Fruit fly (Drosophila melanogaster): Measurements from ENCODE around the gene CG2964.

CG2964 gene

DNA sequence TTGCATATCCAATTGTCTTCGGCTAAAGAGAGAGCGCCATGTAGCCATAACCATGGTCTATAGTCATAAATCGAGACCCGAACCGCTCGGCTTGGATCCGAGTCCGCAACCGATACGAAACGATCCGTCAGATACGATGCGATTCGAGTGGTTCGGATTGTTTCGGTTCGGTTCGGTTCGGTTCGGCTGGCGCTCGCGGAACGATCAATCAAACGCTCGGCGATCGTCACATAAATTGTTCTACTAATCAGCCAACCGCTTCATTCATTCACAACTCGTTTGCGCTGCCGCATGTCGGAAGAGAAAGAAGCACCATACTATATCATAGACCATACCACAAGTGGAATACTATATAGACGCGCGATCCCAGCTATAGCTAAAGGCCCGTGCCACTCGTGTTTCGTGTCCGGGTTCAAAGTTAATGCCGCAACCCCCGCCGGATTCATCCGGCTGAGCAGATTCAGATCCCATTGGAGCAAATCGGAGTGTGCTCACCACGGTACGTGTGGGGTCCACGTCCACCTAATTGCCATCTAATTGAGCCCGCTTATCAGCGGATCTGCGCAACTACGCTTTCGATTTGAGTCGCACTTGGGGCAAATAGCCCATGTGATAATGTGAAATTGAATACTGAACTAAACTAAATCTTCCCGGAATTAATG, 4.1 kb upstream of the CG2964 start:
- TF ChIP-seq CTCF (optimal IDR thresholded peaks at IDR 0.05) (no peak), CG8478 (optimal IDR thresholded peaks at IDR 0.05) (no peak)

DNA sequence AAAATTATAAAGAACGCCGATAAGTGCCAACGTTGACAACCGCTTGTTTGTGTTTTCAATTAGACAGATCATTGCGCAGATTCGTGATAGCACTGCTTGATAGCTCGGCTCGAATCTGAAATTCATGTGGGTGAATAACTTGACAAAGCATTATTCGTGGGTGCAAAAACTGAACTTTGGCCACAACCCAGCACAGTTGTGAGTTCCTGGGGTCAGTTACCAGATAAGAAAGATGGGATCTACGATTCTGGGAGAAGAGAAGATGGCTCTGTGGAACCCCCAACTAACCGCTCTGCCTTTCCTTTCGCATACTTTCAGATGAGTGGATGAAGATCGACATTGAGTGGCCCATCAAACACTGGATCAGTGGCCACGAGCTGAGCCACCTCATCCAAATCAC, 1.4 kb upstream of the CG2964 start:
- TF ChIP-seq CTCF (optimal IDR thresholded peaks at IDR 0.05) = no peak
- TF ChIP-seq CG8478 (optimal IDR thresholded peaks at IDR 0.05) = no peak

DNA sequence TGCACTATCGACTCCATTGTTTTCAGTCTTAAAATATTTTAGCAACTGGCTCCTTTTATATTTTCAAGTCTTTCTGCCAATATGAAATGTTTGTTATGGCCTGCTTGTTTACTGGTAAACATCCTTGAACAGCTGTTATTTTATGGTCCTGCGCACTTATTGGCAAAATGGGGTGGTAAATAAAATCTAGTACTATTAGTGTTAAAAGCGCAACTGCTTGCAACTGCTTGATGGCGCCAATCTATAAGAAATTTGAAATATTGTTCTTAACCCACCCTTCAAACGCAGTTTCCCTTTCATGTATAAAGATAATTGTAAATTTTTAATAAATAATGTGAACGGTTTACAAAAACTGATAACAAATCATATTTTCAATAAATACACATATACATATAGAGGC, 3.4 kb downstream of the CG2964 start, which contains the start of gene G6P:
G6P (minus strand) TSS at position 88 of the 400 bp plus-strand sequence.
- no peak for TF ChIP-seq CG8478 (optimal IDR thresholded peaks at IDR 0.05)
- no peak for TF ChIP-seq CTCF (optimal IDR thresholded peaks at IDR 0.05)

DNA sequence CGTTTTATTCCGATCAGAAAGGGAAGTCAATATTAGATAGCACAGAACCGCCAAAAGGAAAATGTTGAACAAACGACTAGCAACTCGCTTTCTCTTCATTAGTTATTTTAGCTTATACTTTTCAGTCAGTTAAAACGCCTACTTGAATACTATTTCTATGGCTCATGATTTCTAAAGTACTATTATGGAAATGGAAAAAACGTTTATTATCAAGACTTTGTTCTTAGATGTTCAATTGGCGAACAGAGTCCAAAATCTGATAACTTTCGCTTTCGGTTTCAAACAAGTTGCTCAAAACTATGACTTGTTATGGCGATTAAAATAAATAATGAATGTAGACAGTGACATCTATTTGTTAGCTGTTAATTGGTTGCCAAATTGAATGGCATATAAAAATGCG, 13.2 kb downstream of the CG2964 start, which contains the start of gene CG3123:
CG3123 (minus strand) TSS at position 101 of the 400 bp plus-strand sequence.
- no peak for TF ChIP-seq CTCF (optimal IDR thresholded peaks at IDR 0.05)
- no peak for TF ChIP-seq CG8478 (optimal IDR thresholded peaks at IDR 0.05)

DNA sequence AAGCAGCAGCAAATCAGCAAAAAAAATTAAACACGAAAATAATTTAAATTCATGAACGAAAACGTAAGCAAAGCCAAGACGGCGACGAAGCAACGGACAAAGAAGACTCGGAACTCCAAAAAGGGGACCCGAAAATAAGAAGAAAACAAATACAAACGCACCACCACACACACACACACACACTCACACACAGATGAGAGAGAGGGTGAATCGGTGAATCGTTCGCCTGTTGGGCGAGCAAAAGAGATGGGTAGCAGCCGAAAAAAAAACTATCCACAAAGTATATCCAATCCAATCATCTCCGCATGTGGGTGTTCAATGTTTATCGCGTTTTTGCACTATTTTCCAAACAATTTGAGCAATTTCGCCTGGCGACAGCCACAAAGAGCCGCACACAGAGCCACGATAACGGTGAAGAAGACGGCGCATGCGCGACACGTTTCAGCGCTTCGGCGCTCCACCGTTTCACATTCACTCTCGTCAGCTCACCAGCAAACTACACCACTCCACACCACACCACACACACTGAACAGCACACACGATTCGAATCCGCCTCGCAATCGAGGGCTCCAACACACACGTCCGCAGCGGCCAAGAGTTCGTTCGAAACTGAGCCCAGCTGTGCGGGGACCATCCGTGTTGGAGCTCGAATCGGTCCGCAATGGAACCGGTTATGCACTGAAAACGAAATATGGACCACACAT, 17.6 kb downstream of the CG2964 start, which contains the start of gene Duox:
Duox (minus strand) TSS at position 612 of the 704 bp plus-strand sequence.
- TF ChIP-seq CG8478 (optimal IDR thresholded peaks at IDR 0.05) (no peak), CTCF (optimal IDR thresholded peaks at IDR 0.05) (no peak)

DNA sequence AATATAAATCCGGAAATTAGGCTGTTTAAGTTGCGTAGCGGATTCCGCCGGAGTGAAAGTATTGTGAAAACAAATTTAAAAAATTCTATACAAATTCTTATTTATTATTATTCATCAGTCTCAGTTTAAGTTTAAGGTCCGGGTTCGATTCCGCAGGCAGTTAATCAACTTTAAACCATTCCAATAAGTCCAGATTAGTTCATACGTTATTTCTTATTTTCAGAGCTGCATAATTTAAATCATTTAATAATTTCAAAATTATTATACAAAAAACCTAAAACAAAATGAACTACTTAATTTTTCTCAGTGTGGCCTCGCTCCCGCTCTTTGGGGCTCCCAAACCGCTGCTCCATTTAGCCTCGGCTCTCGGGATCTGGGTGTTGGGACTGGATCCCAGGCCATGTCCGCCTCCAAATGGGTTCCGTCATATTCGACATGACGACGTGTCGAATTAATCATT, 18.1 kb downstream of the CG2964 start:
- TF ChIP-seq CG8478 (optimal IDR thresholded peaks at IDR 0.05) (no peak), CTCF (optimal IDR thresholded peaks at IDR 0.05) (no peak)

DNA sequence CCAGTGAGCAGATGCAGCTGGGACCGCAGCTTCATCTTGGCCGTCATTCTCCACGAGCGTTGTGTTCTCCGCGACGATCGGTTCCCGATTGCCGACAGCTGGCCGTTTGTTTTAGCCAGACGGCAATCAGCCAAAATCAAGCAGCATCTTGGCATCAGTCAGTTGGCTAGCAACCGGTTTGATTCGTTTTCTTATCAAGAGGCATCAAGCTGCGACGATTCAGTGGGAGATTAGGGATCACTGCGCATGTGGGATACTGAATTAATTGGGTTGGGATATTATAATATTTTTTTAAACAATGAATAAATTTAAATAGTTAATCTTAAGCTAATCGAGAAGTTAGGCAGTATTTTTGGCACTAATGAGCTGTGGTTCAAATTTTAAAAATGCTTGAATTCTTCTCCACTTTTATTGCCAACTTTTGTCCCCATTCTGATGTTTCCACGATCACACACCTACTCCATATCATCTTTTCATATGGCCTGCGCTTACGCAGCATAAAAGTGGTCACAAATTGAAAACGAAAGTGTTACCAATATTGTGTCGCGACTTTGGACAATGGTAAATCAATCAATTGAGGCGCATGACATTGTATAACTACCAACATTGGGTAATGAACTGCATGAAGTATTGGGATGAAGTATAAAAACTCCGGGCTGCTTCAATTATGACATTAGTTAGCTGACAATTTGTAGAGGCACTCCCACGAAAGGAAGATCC, 25.7 kb downstream of the CG2964 start, which contains the start of the genes CG3119 and Cpr23B:
CG3119 (minus strand) TSS at position 92 of the 720 bp plus-strand sequence.
Cpr23B (plus strand) TSS at position 670 of the 720 bp plus-strand sequence.
- TF ChIP-seq CG8478 (optimal IDR thresholded peaks at IDR 0.05) = no peak
- no peak for TF ChIP-seq CTCF (optimal IDR thresholded peaks at IDR 0.05)

DNA sequence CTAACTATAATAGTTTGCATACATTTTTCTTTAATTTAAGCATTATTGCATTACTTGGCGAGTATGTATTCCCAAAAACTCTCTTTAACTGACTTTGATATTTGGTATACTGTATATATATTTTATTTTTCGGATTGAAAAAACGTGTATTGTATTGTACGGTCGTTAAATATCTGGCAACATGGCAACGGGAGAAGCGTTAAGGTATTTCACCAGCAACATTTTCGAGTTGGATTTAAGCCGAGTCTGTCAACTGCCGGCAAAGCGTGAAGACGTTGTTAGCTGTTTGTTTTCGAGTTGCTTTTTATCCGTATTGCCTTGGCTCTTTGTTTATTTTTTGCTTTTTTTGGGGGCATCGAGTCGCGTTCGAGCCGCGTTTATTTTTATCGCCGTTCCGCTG, 27.6 kb downstream of the CG2964 start, which contains the start of gene CG2975:
CG2975 (plus strand) TSS at position 275 of the 400 bp plus-strand sequence.
- TF ChIP-seq CTCF (optimal IDR thresholded peaks at IDR 0.05) (no peak), CG8478 (optimal IDR thresholded peaks at IDR 0.05) (no peak)

DNA sequence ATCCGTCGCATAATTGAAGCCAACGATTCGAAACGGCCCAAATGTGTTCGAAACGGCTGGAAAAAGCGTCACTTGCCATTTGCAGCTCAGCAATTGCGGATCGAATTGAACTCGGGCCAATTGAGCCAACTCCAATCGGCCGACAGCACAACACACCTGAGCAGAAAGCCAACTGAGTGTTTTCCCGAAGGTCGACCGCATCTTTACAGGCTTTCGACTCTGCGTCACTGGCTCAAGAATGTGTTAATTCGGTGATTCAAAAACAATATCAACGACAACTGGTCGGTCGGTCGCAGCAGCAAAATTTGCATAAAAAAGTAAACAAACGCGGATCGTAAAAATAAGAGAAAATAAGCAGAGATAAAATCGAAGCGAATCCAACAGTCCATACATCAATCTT, 28.1 kb downstream of the CG2964 start:
- TF ChIP-seq CG8478 (optimal IDR thresholded peaks at IDR 0.05) = no peak
- no peak for TF ChIP-seq CTCF (optimal IDR thresholded peaks at IDR 0.05)

DNA sequence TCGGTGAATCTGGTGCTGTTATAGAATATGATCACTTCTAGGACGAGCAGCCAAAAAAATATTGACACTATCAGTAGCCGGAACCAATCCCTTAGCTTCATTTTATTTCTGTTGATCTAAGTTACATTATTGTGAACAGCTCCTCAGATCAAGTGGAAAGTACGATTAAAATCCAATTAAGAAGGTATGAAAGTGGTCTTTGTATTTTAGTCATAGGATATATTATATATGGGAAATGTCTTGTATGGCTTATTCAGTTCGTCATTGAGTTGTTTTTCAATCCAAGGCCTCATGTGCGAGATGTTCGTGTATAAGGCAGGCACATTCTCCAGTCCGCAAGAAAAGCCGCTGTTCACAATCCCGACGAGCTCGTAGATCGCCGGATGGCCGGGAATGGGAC, 32.2 kb downstream of the CG2964 start, which contains the start of gene CG18558:
CG18558 (minus strand) TSS at position 101 of the 400 bp plus-strand sequence.
- no peak for TF ChIP-seq CTCF (optimal IDR thresholded peaks at IDR 0.05)
- TF ChIP-seq CG8478 (optimal IDR thresholded peaks at IDR 0.05) = no peak

DNA sequence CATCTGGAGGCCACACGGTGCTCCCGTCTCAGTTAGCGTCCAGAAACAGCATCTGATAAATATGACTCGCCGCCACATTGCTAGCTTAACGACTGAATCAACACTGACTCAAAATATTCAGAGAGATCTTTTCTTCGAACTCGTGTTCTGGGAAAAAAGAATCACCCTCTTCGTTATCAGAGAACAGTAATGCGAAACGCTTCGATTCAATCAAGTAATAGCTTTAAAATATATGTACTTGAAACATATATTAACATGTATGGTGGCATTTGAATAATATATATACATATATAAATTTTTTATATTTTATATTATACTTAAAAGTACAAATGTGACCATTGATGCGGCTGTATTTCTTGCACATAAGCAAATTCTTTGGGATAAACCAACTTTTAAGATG, 33.4 kb downstream of the CG2964 start, which contains the start of gene CG18557:
CG18557 (minus strand) TSS at position 101 of the 400 bp plus-strand sequence.
- TF ChIP-seq CTCF (optimal IDR thresholded peaks at IDR 0.05) (no peak), CG8478 (optimal IDR thresholded peaks at IDR 0.05) (no peak)

DNA sequence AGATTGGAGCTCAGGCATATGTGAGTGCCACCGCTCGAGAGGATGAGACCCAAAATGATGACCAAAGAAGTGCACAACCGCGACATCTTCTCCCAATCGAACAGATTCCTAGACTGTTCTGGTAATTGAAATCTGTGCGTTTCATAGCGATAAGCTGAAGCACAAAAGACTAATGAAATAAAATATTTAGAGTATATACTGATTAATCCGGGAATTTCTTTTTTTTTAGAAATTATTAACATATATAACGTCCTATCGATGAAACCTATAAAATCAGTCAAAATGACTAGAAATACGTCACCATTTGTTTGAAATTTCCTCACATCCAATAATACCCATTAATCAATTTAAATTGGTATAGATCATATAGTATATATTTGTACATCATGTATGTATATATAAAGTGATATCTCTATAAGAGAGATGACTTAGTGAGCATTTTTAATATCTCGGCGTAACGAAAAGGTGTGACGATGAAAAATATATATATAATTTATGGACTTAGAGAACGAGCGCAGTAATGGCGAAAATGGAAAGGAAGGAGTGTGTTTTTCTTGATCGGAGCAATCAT, 35.0 kb downstream of the CG2964 start, which contains the start of the genes CG3117 and CG2983:
CG3117 (minus strand) TSS at position 101 of the 571 bp plus-strand sequence.
CG2983 (plus strand) TSS at position 521 of the 571 bp plus-strand sequence.
- TF ChIP-seq CTCF (optimal IDR thresholded peaks at IDR 0.05) (no peak), CG8478 (optimal IDR thresholded peaks at IDR 0.05) (no peak)

DNA sequence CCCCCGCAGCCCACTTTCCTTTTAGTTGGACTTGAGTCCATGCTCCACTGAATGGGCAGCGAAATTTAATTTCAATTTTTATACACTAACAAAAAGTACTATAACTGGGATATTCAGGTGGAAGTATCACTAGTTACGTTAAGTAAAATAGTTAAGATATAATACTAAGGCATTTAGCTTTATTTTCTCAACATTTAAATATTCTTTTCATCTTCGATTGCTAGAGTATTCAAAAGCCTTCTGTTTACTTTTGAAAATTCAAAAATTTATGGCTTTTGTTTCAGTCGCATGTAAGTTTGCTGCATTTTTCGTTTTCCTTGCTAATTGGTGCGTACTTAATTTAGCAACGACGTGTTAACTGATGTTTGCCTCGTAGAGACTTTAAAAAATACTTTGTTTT, 39.4 kb downstream of the CG2964 start:
- TF ChIP-seq CTCF (optimal IDR thresholded peaks at IDR 0.05) = no peak
- no peak for TF ChIP-seq CG8478 (optimal IDR thresholded peaks at IDR 0.05)

DNA sequence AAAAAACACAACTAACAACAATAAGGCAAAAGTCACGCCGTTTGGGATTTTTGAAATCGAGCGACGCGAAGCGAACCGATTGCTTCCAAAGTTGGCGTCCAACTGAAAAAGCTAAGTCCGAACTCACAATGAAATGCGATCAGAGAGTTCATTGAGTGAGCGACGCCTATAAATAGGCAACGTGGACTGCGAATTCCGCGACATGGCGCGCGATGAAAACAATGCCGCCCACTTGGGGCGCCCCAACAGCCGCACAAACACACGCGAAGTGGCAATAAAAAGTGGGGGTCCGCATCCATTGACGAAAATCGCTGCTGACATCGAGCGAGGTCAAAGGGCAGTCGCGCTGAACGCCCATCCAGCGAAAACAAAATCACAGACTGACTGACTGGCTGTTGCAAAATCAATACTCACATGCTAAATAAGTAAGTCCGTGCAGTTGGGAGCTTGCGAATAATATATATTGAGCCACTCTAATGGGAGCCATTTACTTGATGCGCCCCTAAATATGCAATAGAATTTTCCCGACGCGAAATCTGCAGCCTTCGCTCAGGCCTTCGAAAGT, 43.0 kb downstream of the CG2964 start:
- TF ChIP-seq CTCF (optimal IDR thresholded peaks at IDR 0.05) (peak in 1 of 2 experiments; percentile 57), CG8478 (optimal IDR thresholded peaks at IDR 0.05) (no peak)

Data from S2 (cell line).